Worm (Caenorhabditis elegans) whole organism, L3 larva: ENCODE measurements around the gene memb-2.

Experiments
- R02D3.7 ChIP-seq: fragments of 150-350 bp; optimal IDR thresholded peaks from 2 replicates; lab custom pipeline; 2014; ENCODE audit warnings: missing biosample characterization, missing genetic modification characterization
- aly-2 ChIP-seq: fragments of 150-350 bp; optimal IDR thresholded peaks from 2 replicates; lab custom pipeline; 2014; ENCODE audit warnings: missing biosample characterization, missing genetic modification characterization
- ama-1 ChIP-seq: fragments of 150-350 bp; optimal IDR thresholded peaks from 2 replicates; lab custom pipeline; 2018
- ceh-16 ChIP-seq: sonication (generic microtip); optimal IDR thresholded peaks from 2 replicates; lab custom pipeline; 2017; ENCODE audit warnings: missing biosample characterization, missing genetic modification characterization
- ceh-28 ChIP-seq: fragments of 150-350 bp; optimal IDR thresholded peaks from 2 replicates; lab custom pipeline; 2014; ENCODE audit warnings: missing biosample characterization, missing genetic modification reagents, missing genetic modification characterization
- ceh-82 ChIP-seq: fragments of 150-350 bp; optimal IDR thresholded peaks from 2 replicates; lab custom pipeline; 2014; ENCODE audit warnings: missing biosample characterization, missing genetic modification characterization
- egl-5 ChIP-seq: fragments of 150-350 bp; optimal IDR thresholded peaks from 2 replicates; lab custom pipeline; 2017; ENCODE audit warnings: missing biosample characterization, missing genetic modification reagents, missing genetic modification characterization, inconsistent platforms
- elt-2 ChIP-seq: sonication (generic microtip); optimal IDR thresholded peaks from 2 replicates; lab custom pipeline; 2016; ENCODE audit warnings: missing genetic modification reagents, mild to moderate bottlenecking, missing genetic modification characterization, missing compliant biosample characterization
- elt-3 ChIP-seq, 3 experiments: fragments of 150-350 bp in 1 of 3; sonication (generic microtip) in 2 of 3; optimal IDR thresholded peaks; 2 replicates in 2 of 3; 4 replicates in 1 of 3; lab custom pipeline; 2014 to 2017; ENCODE audit warnings: missing biosample characterization in 3 of 3, missing genetic modification characterization in 3 of 3
- eor-1 ChIP-seq, 2 experiments: fragments of 150-350 bp; optimal IDR thresholded peaks; 2 replicates each; lab custom pipeline; 2014 to 2018; ENCODE audit warnings: missing biosample characterization in 2 of 2, missing genetic modification characterization in 2 of 2
- hmg-11 ChIP-seq: sonication (generic microtip); optimal IDR thresholded peaks from 2 replicates; lab custom pipeline; 2016; ENCODE audit warnings: missing genetic modification characterization, missing compliant biosample characterization
- jun-1 ChIP-seq: fragments of 150-350 bp; optimal IDR thresholded peaks from 2 replicates; lab custom pipeline; 2014; ENCODE audit warnings: missing biosample characterization, missing genetic modification reagents, missing genetic modification characterization
- lin-15B ChIP-seq: fragments of 150-350 bp; optimal IDR thresholded peaks from 2 replicates; lab custom pipeline; 2014; ENCODE audit warnings: missing biosample characterization, missing genetic modification characterization
- lin-39 ChIP-seq: fragments of 150-350 bp; optimal IDR thresholded peaks from 2 replicates; lab custom pipeline; 2018; ENCODE audit warnings: missing biosample characterization, missing genetic modification reagents, missing genetic modification characterization
- lsy-12 ChIP-seq: sonication (generic microtip); optimal IDR thresholded peaks from 2 replicates; lab custom pipeline; 2016; ENCODE audit warnings: mild to moderate bottlenecking, missing genetic modification characterization, missing compliant biosample characterization
- nfya-1 ChIP-seq: sonication (generic microtip); optimal IDR thresholded peaks from 2 replicates; lab custom pipeline; 2017; ENCODE audit warnings: missing genetic modification characterization, mild to moderate bottlenecking, missing compliant biosample characterization, antibody characterized with exemption, moderate library complexity; ENCODE audit not compliant: insufficient read depth
- nhr-11 ChIP-seq: fragments of 150-350 bp; optimal IDR thresholded peaks from 2 replicates; lab custom pipeline; 2014; ENCODE audit warnings: missing biosample characterization, missing genetic modification characterization
- nhr-12 ChIP-seq: fragments of 150-350 bp; optimal IDR thresholded peaks from 2 replicates; lab custom pipeline; 2014; ENCODE audit warnings: missing biosample characterization, missing genetic modification characterization
- nhr-23 ChIP-seq: fragments of 150-350 bp; optimal IDR thresholded peaks from 2 replicates; lab custom pipeline; 2014; ENCODE audit warnings: missing biosample characterization, missing genetic modification reagents, missing genetic modification characterization
- nhr-25 ChIP-seq: sonication (generic microtip); optimal IDR thresholded peaks from 2 replicates; lab custom pipeline; 2017; ENCODE audit warnings: missing biosample characterization, missing genetic modification characterization
- nhr-28 ChIP-seq: fragments of 150-350 bp; optimal IDR thresholded peaks from 2 replicates; lab custom pipeline; 2014; ENCODE audit warnings: missing biosample characterization, missing genetic modification characterization
- nhr-43 ChIP-seq: sonication (generic microtip); optimal IDR thresholded peaks from 2 replicates; lab custom pipeline; 2016; ENCODE audit warnings: mild to moderate bottlenecking, missing genetic modification characterization, missing compliant biosample characterization; ENCODE audit not compliant: poor library complexity, severe bottlenecking
- nhr-67 ChIP-seq: fragments of 150-350 bp; optimal IDR thresholded peaks from 2 replicates; lab custom pipeline; 2014; ENCODE audit warnings: missing biosample characterization, missing genetic modification characterization
- nhr-77 ChIP-seq: fragments of 150-350 bp; optimal IDR thresholded peaks from 2 replicates; lab custom pipeline; 2014; ENCODE audit warnings: missing biosample characterization, missing genetic modification characterization
- pha-4 ChIP-seq: fragments of 150-350 bp; optimal IDR thresholded peaks from 2 replicates; lab custom pipeline; 2014; ENCODE audit warnings: missing biosample characterization, missing genetic modification reagents, missing genetic modification characterization
- pqm-1 ChIP-seq: fragments of 150-350 bp; optimal IDR thresholded peaks from 2 replicates; lab custom pipeline; 2017; ENCODE audit warnings: missing biosample characterization, missing genetic modification characterization, inconsistent platforms
- skn-1 ChIP-seq: fragments of 150-350 bp; optimal IDR thresholded peaks from 2 replicates; lab custom pipeline; 2014; ENCODE audit warnings: missing biosample characterization, missing genetic modification characterization
- snpc-4 ChIP-seq: fragments of 150-350 bp; optimal IDR thresholded peaks from 2 replicates; lab custom pipeline; 2014; ENCODE audit warnings: missing biosample characterization, missing genetic modification characterization
- unc-62 ChIP-seq: fragments of 150-350 bp; sonication (generic microtip); optimal IDR thresholded peaks from 4 replicates; lab custom pipeline; 2014; ENCODE audit warnings: missing biosample characterization, missing genetic modification reagents, missing genetic modification characterization
- zag-1 ChIP-seq: fragments of 150-350 bp; optimal IDR thresholded peaks from 2 replicates; lab custom pipeline; 2014; ENCODE audit warnings: missing biosample characterization, missing genetic modification characterization
- ztf-4 ChIP-seq: fragments of 150-350 bp; optimal IDR thresholded peaks from 2 replicates; lab custom pipeline; 2014; ENCODE audit warnings: missing biosample characterization, missing genetic modification characterization

memb-2 gene

ce11 chrV:5584293-5584776, 35.6 kb downstream of the memb-2 start, which contains the start of gene pas-6:
Gene pas-6, minus strand, starts transcription at chrV:5584343.
- TF ChIP-seq skn-1 (tag; lab: Kevin White, UChicago) (peak; percentile 72), ceh-82 (tag; lab: Kevin White, UChicago) (no peak), lin-15B (peak; percentile 29), nfya-1 (tag; lab: Kevin White, UChicago) (peak; percentile 79), pha-4 (tag; lab: Kevin White, UChicago) (peak; percentile 46), egl-5 (tag; lab: Kevin White, UChicago) (peak; percentile 23), nhr-12 (no peak), snpc-4 (tag; lab: Kevin White, UChicago) (peak; percentile 15)

ce11 chrV:5582860-5583259, 37.1 kb downstream of the memb-2 start:
- peak; percentile 46 for TF ChIP-seq ama-1 (lab: Kevin White, UChicago)
- peak; percentile 9 for TF ChIP-seq nfya-1 (tag; lab: Kevin White, UChicago)
- TF ChIP-seq lin-39 (tag; lab: Kevin White, UChicago): peak; percentile 71
- no peak for TF ChIP-seq zag-1 (tag; lab: Kevin White, UChicago)
- no peak for TF ChIP-seq unc-62 (GFP tag; lab: Kevin White, UChicago)

ce11 chrV:5582308-5582707, 37.6 kb downstream of the memb-2 start:
- no peak for TF ChIP-seq eor-1 (tag; optimal IDR thresholded peaks at IDR 0.05; lab: Kevin White, UChicago)
- peak; percentile 16 for TF ChIP-seq hmg-11 (tag; lab: Kevin White, UChicago)
- TF ChIP-seq pqm-1 (tag; lab: Kevin White, UChicago): no peak
- no peak for TF ChIP-seq pha-4 (tag; lab: Kevin White, UChicago)
- TF ChIP-seq nfya-1 (tag; lab: Kevin White, UChicago): peak; percentile 48

ce11 chrV:5581312-5581711, 38.6 kb downstream of the memb-2 start, which contains the start of gene klc-2:
Gene klc-2, minus strand, starts transcription at chrV:5581412.
- no peak for TF ChIP-seq ceh-16
- no peak for TF ChIP-seq elt-2 (tag; lab: Kevin White, UChicago)
- no peak for TF ChIP-seq lin-39 (tag; lab: Kevin White, UChicago)
- no peak for TF ChIP-seq nhr-43 (tag; lab: Kevin White, UChicago)
- TF ChIP-seq ztf-4 (tag; lab: Kevin White, UChicago): no peak
- TF ChIP-seq nhr-12: no peak
- TF ChIP-seq lsy-12 (tag; lab: Kevin White, UChicago): no peak
- no peak for TF ChIP-seq eor-1 (tag; optimal IDR thresholded peaks at IDR 0.05; lab: Kevin White, UChicago)
- TF ChIP-seq nhr-77 (tag; lab: Kevin White, UChicago): no peak
- TF ChIP-seq aly-2 (tag; lab: Kevin White, UChicago): no peak
- TF ChIP-seq nhr-11 (tag; lab: Kevin White, UChicago): no peak

ce11 chrV:5580517-5580916, 39.4 kb downstream of the memb-2 start:
- no peak for TF ChIP-seq nhr-77 (tag; lab: Kevin White, UChicago)
- peak; percentile 82 for TF ChIP-seq ceh-28 (tag; lab: Kevin White, UChicago)
- peak; percentile 30 for TF ChIP-seq elt-2 (tag; lab: Kevin White, UChicago)
- TF ChIP-seq ama-1 (lab: Kevin White, UChicago): peak; percentile 48
- peak; percentile 50 for TF ChIP-seq pha-4 (tag; lab: Kevin White, UChicago)
- peak; percentile 92 for TF ChIP-seq nfya-1 (tag; lab: Kevin White, UChicago)
- no peak for TF ChIP-seq unc-62 (GFP tag; lab: Kevin White, UChicago)
- TF ChIP-seq lin-15B: peak; percentile 37
- peak; percentile 84 for TF ChIP-seq hmg-11 (tag; lab: Kevin White, UChicago)
- TF ChIP-seq R02D3.7 (tag; lab: Kevin White, UChicago): no peak
- peak; percentile 43 for TF ChIP-seq lin-39 (tag; lab: Kevin White, UChicago)
- TF ChIP-seq elt-3 (tag; optimal IDR thresholded peaks at IDR 0.05; lab: Kevin White, UChicago): no peak
- TF ChIP-seq nhr-25 (tag; lab: Kevin White, UChicago): peak; percentile 45
- no peak for TF ChIP-seq jun-1
- TF ChIP-seq skn-1 (tag; lab: Kevin White, UChicago): no peak
- peak; percentile 30 for TF ChIP-seq nhr-43 (tag; lab: Kevin White, UChicago)
- TF ChIP-seq snpc-4 (tag; lab: Kevin White, UChicago): peak; percentile 65
- no peak for TF ChIP-seq nhr-12
- TF ChIP-seq nhr-11 (tag; lab: Kevin White, UChicago): peak; percentile 19
- peak; percentile 40 for TF ChIP-seq lsy-12 (tag; lab: Kevin White, UChicago)
- TF ChIP-seq nhr-28 (tag; lab: Kevin White, UChicago): no peak
- TF ChIP-seq nhr-67: no peak
- peak; percentile 47 for TF ChIP-seq nhr-23 (tag; lab: Kevin White, UChicago)
